Fruit fly (Drosophila melanogaster): ENCODE data around the gene CG10654.

The CG10654 gene

dm6 chr3L:12471471-12471978 is 36.1 kb downstream of the CG10654 start, which contains the start of gene CG10616 (continued):
- peak; percentile 91 for TF ChIP-seq BEAF-32 (GFP tag; optimal IDR thresholded peaks at IDR 0.05)
- TF ChIP-seq btn (GFP tag; optimal IDR thresholded peaks at IDR 0.05): no peak
- no peak for TF ChIP-seq H2.0 (GFP tag; IDR thresholded peaks at IDR 0.05)
- TF ChIP-seq Bdp1 (GFP tag; optimal IDR thresholded peaks at IDR 0.05): no peak
- no peak for TF ChIP-seq sd (tag; optimal IDR thresholded peaks at IDR 0.05)
- peak; percentile 70 for TF ChIP-seq E2f2 (GFP tag; IDR thresholded peaks at IDR 0.05)
- TF ChIP-seq CG3407 (GFP tag; optimal IDR thresholded peaks at IDR 0.05): no peak
- TF ChIP-seq PHDP (tag; optimal IDR thresholded peaks at IDR 0.05): no peak
- TF ChIP-seq Dll (GFP tag; IDR thresholded peaks at IDR 0.05; ENCODE audit: partially characterized antibody): peak; percentile 99
- TF ChIP-seq pita (GFP tag; optimal IDR thresholded peaks at IDR 0.05): no peak
- no peak for TF ChIP-seq lmd (GFP tag; IDR thresholded peaks at IDR 0.05)
- peak; percentile 53 for TF ChIP-seq CG4617 (GFP tag; optimal IDR thresholded peaks at IDR 0.05; ENCODE audit: borderline replicate concordance)
- peak; percentile 45 for TF ChIP-seq phol (tag; optimal IDR thresholded peaks at IDR 0.05)
- TF ChIP-seq ro (GFP tag; IDR thresholded peaks at IDR 0.05): no peak
- TF ChIP-seq kah (GFP tag; optimal IDR thresholded peaks at IDR 0.05): no peak
- peak; percentile 86; the same call in 2 of the 3 replicates for TF ChIP-seq CG34224 (GFP tag; IDR thresholded peaks at IDR 0.05; ENCODE audit: partially characterized antibody)
- TF ChIP-seq CG8478 (optimal IDR thresholded peaks at IDR 0.05): no peak
- TF ChIP-seq onecut (GFP tag; IDR thresholded peaks at IDR 0.05): no peak
- TF ChIP-seq CG9817 (tag; optimal IDR thresholded peaks at IDR 0.05): no peak
- TF ChIP-seq CG13894 (tag; optimal IDR thresholded peaks at IDR 0.05): no peak
- TF ChIP-seq GATAe (GFP tag; conservative IDR thresholded peaks at IDR 0.05): no peak
- TF ChIP-seq CG18599 (GFP tag; optimal IDR thresholded peaks at IDR 0.05): no peak
- TF ChIP-seq Nf-YB (GFP tag; optimal IDR thresholded peaks at IDR 0.05): no peak
- TF ChIP-seq CG15269 (tag; optimal IDR thresholded peaks at IDR 0.05): no peak
- TF ChIP-seq CG12299 (tag; optimal IDR thresholded peaks at IDR 0.05): no peak
- no peak for TF ChIP-seq CG9437 (GFP tag; optimal IDR thresholded peaks at IDR 0.05)
- no peak for TF ChIP-seq usp (GFP tag; optimal IDR thresholded peaks at IDR 0.05)
- TF ChIP-seq dimm (GFP tag; IDR thresholded peaks at IDR 0.05): no peak
- no peak for TF ChIP-seq CG2202 (tag; optimal IDR thresholded peaks at IDR 0.05)
- no peak for TF ChIP-seq CG1233 (GFP tag; optimal IDR thresholded peaks at IDR 0.05)
- no peak for TF ChIP-seq CG9215 (GFP tag; IDR thresholded peaks at IDR 0.05)
- no peak for TF ChIP-seq nerfin-1 (tag; optimal IDR thresholded peaks at IDR 0.05)
- no peak for TF ChIP-seq Hr78 (GFP tag; optimal IDR thresholded peaks at IDR 0.05)
- no peak for TF ChIP-seq CG7372 (GFP tag; IDR thresholded peaks at IDR 0.05)
- TF ChIP-seq pnt (GFP tag; optimal IDR thresholded peaks at IDR 0.05): no peak
- no peak for TF ChIP-seq ind (GFP tag; optimal IDR thresholded peaks at IDR 0.05)
- no peak for TF ChIP-seq tup (GFP tag; optimal IDR thresholded peaks at IDR 0.05)
- TF ChIP-seq tin (GFP tag; optimal IDR thresholded peaks at IDR 0.05): no peak
- no peak for TF ChIP-seq CG13624 (GFP tag; optimal IDR thresholded peaks at IDR 0.05)
- peak; percentile 57 for TF ChIP-seq MBD-R2 (GFP tag; IDR thresholded peaks at IDR 0.05)
- TF ChIP-seq CG12744 (GFP tag; optimal IDR thresholded peaks at IDR 0.05): no peak
- TF ChIP-seq CG17359 (tag; optimal IDR thresholded peaks at IDR 0.05): no peak
- no peak for TF ChIP-seq sc (optimal IDR thresholded peaks at IDR 0.05)
- TF ChIP-seq sc (GFP tag; optimal IDR thresholded peaks at IDR 0.05): no peak
- no peak for TF ChIP-seq CG8359 (GFP tag; optimal IDR thresholded peaks at IDR 0.05; ENCODE audit: borderline replicate concordance)
- TF ChIP-seq ash1 (GFP tag; optimal IDR thresholded peaks at IDR 0.05): no peak
- TF ChIP-seq jumu (GFP tag; optimal IDR thresholded peaks at IDR 0.05): no peak
- TF ChIP-seq CG5180 (GFP tag; optimal IDR thresholded peaks at IDR 0.05): no peak
- no peak for TF ChIP-seq CG5245 (GFP tag; optimal IDR thresholded peaks at IDR 0.05)
- TF ChIP-seq CG17186 (GFP tag; optimal IDR thresholded peaks at IDR 0.05): no peak
- no peak for TF ChIP-seq Kr (GFP tag; optimal IDR thresholded peaks at IDR 0.05)
